Worm (Caenorhabditis elegans): Measurements from ENCODE around the gene sulp-7.
A peak's percentile ranks its signal among the peaks of the same experiment; 100 is the strongest.

Gene sulp-7

ce11 chrX:11059744-11060143, 20.7 kb upstream of the sulp-7 start, which contains the start of gene lpr-6:
Gene lpr-6 (plus strand): TSS chrX:11059994.
- no peak for TF ChIP-seq unc-62 (GFP tag; optimal IDR thresholded peaks at IDR 0.05)

ce11 chrX:11060940-11061339, 19.5 kb upstream of the sulp-7 start:
- TF ChIP-seq unc-62 (GFP tag; optimal IDR thresholded peaks at IDR 0.05) = no peak

- TF ChIP-seq unc-62 (GFP tag; optimal IDR thresholded peaks at IDR 0.05) = no peak
Observed at ce11 chrX:11061904-11062303, 18.6 kb upstream of the sulp-7 start, which contains the start of gene lpr-5. Gene lpr-5 (plus strand): TSS chrX:11062123.

- no peak for TF ChIP-seq unc-62 (GFP tag; optimal IDR thresholded peaks at IDR 0.05)
Observed at ce11 chrX:11064799-11065198, 15.7 kb upstream of the sulp-7 start, which contains the start of gene lpr-4. Gene lpr-4 (plus strand): TSS chrX:11065126.

ce11 chrX:11067256-11067655, 13.2 kb upstream of the sulp-7 start:
- no peak for TF ChIP-seq unc-62 (GFP tag; optimal IDR thresholded peaks at IDR 0.05)

ce11 chrX:11068334-11068733, 12.1 kb upstream of the sulp-7 start, which contains the start of gene apt-9:
Gene apt-9 (plus strand): TSS chrX:11068527.
- TF ChIP-seq unc-62 (GFP tag; optimal IDR thresholded peaks at IDR 0.05) = no peak

ce11 chrX:11072701-11073100, 7.8 kb upstream of the sulp-7 start:
- TF ChIP-seq unc-62 (GFP tag; optimal IDR thresholded peaks at IDR 0.05) = no peak

- no peak for TF ChIP-seq unc-62 (GFP tag; optimal IDR thresholded peaks at IDR 0.05)
Observed at ce11 chrX:11073358-11073757, 7.1 kb upstream of the sulp-7 start, which contains the start of gene W04G3.5. Gene W04G3.5 (plus strand): TSS chrX:11073658.

ce11 chrX:11076491-11076890, 4.0 kb upstream of the sulp-7 start, which contains the start of gene W04G3.12:
Gene W04G3.12 (minus strand): TSS chrX:11076801.
- TF ChIP-seq unc-62 (GFP tag; optimal IDR thresholded peaks at IDR 0.05) = no peak

ce11 chrX:11078150-11078549, 2.3 kb upstream of the sulp-7 start, which contains the start of gene W04G3.10:
Gene W04G3.10 (minus strand): TSS chrX:11078250.
- TF ChIP-seq unc-62 (GFP tag; optimal IDR thresholded peaks at IDR 0.05) = no peak

- no peak for TF ChIP-seq unc-62 (GFP tag; optimal IDR thresholded peaks at IDR 0.05)
Observed at ce11 chrX:11079667-11080066, 811 bp upstream of the sulp-7 start, which contains the start of gene W04G3.13. Gene W04G3.13 (minus strand): TSS chrX:11079767.

- no peak for TF ChIP-seq unc-62 (GFP tag; optimal IDR thresholded peaks at IDR 0.05)
Observed at ce11 chrX:11085162-11085561, 4.7 kb downstream of the sulp-7 start, which contains the start of gene W04G3.7. Gene W04G3.7 (minus strand): TSS chrX:11085262.

ce11 chrX:11088952-11089351, 8.5 kb downstream of the sulp-7 start, which contains the start of gene W04G3.11:
Gene W04G3.11 (plus strand): TSS chrX:11089195.
- TF ChIP-seq unc-62 (GFP tag; optimal IDR thresholded peaks at IDR 0.05) = no peak

ce11 chrX:11093985-11094593, 13.6 kb downstream of the sulp-7 start:
- TF ChIP-seq unc-62 (GFP tag; optimal IDR thresholded peaks at IDR 0.05) = peak; percentile 69

- TF ChIP-seq unc-62 (GFP tag; optimal IDR thresholded peaks at IDR 0.05) = no peak
Observed at ce11 chrX:11095480-11095879, 15.0 kb downstream of the sulp-7 start.

- no peak for TF ChIP-seq unc-62 (GFP tag; optimal IDR thresholded peaks at IDR 0.05)
Observed at ce11 chrX:11097343-11097742, 16.9 kb downstream of the sulp-7 start.

ce11 chrX:11098086-11098485, 17.6 kb downstream of the sulp-7 start, which contains the start of gene W02H3.3:
Gene W02H3.3 (minus strand): TSS chrX:11098186.
- no peak for TF ChIP-seq unc-62 (GFP tag; optimal IDR thresholded peaks at IDR 0.05)
